Worm (Caenorhabditis elegans): Measurements from ENCODE around the gene srw-118.
"Not testable (repeated sequence)": the region's sequence is repeated elsewhere in the genome, so short reads cannot be mapped to it uniquely, and the experiment has no call there.

The srw-118 gene

ce11 chrV:2964786-2965185 is 15.1 kb downstream of the srw-118 start, which contains the start of gene srh-88:
TSS of gene srh-88 (minus strand) at chrV:2964886.
- TF ChIP-seq C38D4.7 (GFP tag; optimal IDR thresholded peaks at IDR 0.05) = no peak

ce11 chrV:2962960-2963359 is 16.9 kb downstream of the srw-118 start, which contains the start of gene srw-138:
TSS of gene srw-138 (minus strand) at chrV:2963060.
- no peak for TF ChIP-seq ceh-48 (tag; optimal IDR thresholded peaks at IDR 0.05)
- TF ChIP-seq unc-86 (tag; optimal IDR thresholded peaks at IDR 0.05) = no peak
- no peak for TF ChIP-seq ref-2 (tag; optimal IDR thresholded peaks at IDR 0.05)
- TF ChIP-seq ceh-2 (tag; optimal IDR thresholded peaks at IDR 0.05) = no peak
- no peak for TF ChIP-seq nfya-1 (tag; optimal IDR thresholded peaks at IDR 0.05)
- TF ChIP-seq K02D7.2 (tag; optimal IDR thresholded peaks at IDR 0.05) = no peak
- TF ChIP-seq tbx-7 (tag; optimal IDR thresholded peaks at IDR 0.05) = no peak
- TF ChIP-seq hlh-30 (tag; optimal IDR thresholded peaks at IDR 0.05; ENCODE audit: insufficient read depth) = no peak
- no peak for TF ChIP-seq unc-55 (GFP tag; optimal IDR thresholded peaks at IDR 0.05)
- no peak for TF ChIP-seq sdc-2 (tag; optimal IDR thresholded peaks at IDR 0.05)
- TF ChIP-seq sox-4 (tag; optimal IDR thresholded peaks at IDR 0.05) = no peak
- TF ChIP-seq nhr-11 (tag; optimal IDR thresholded peaks at IDR 0.05) = no peak
- TF ChIP-seq dmd-4 (tag; optimal IDR thresholded peaks at IDR 0.05; ENCODE audit: borderline replicate concordance) = no peak
- TF ChIP-seq unc-3 (GFP tag; conservative IDR thresholded peaks at IDR 0.05) = no peak
- TF ChIP-seq unc-3 (tag; optimal IDR thresholded peaks at IDR 0.05) = no peak
- TF ChIP-seq ceh-9 (tag; optimal IDR thresholded peaks at IDR 0.05) = no peak
- TF ChIP-seq hlh-6 (tag; optimal IDR thresholded peaks at IDR 0.05) = no peak
- no peak for TF ChIP-seq zip-5 (tag; optimal IDR thresholded peaks at IDR 0.05)

ce11 chrV:2960894-2961293 is 19.0 kb downstream of the srw-118 start, which contains the start of gene srw-144:
TSS of gene srw-144 (minus strand) at chrV:2960994.
- TF ChIP-seq pha-4 (tag; optimal IDR thresholded peaks at IDR 0.05) = no peak
- TF ChIP-seq sox-2 (GFP tag; IDR thresholded peaks at IDR 0.05) = no peak
- no peak for TF ChIP-seq Y22D7AL.16 (tag; optimal IDR thresholded peaks at IDR 0.05)
- no peak for TF ChIP-seq pros-1 (tag; optimal IDR thresholded peaks at IDR 0.05)
- no peak for TF ChIP-seq npax-4 (tag; optimal IDR thresholded peaks at IDR 0.05)
- no peak for TF ChIP-seq F13H6.1 (tag; optimal IDR thresholded peaks at IDR 0.05)
- no peak for TF ChIP-seq ama-1 (optimal IDR thresholded peaks at IDR 0.05)
- TF ChIP-seq pag-3 (tag; optimal IDR thresholded peaks at IDR 0.05; ENCODE audit: borderline replicate concordance) = no peak
- no peak for TF ChIP-seq lim-6 (tag; optimal IDR thresholded peaks at IDR 0.05)
- TF ChIP-seq fkh-10 (GFP tag; optimal IDR thresholded peaks at IDR 0.05) = no peak
- no peak for TF ChIP-seq K02D7.2 (tag; optimal IDR thresholded peaks at IDR 0.05)

ce11 chrV:2958202-2958601 is 21.7 kb downstream of the srw-118 start, which contains the start of gene srw-142:
TSS of gene srw-142 (minus strand) at chrV:2958302.
- no peak for TF ChIP-seq ceh-24 (tag; optimal IDR thresholded peaks at IDR 0.05)
- no peak for TF ChIP-seq pros-1 (tag; optimal IDR thresholded peaks at IDR 0.05)
- no peak for TF ChIP-seq pax-1 (tag; optimal IDR thresholded peaks at IDR 0.05)
- TF ChIP-seq hlh-13 (GFP tag; optimal IDR thresholded peaks at IDR 0.05) = no peak
- no peak for TF ChIP-seq T23F11.4 (GFP tag; optimal IDR thresholded peaks at IDR 0.05)
- TF ChIP-seq fkh-6 (tag; optimal IDR thresholded peaks at IDR 0.05) = no peak
- TF ChIP-seq unc-86 (tag; optimal IDR thresholded peaks at IDR 0.05) = no peak
- TF ChIP-seq hlh-15 (tag; optimal IDR thresholded peaks at IDR 0.05) = no peak

ce11 chrV:2955342-2955741 is 24.5 kb downstream of the srw-118 start, which contains the start of gene srh-248:
TSS of gene srh-248 (minus strand) at chrV:2955442.
- TF ChIP-seq ceh-31, ceh-2, nfya-1 (tag; optimal IDR thresholded peaks at IDR 0.05): not testable (repeated sequence)

Measured in whole organism, late embryonic.